Fruit fly (Drosophila melanogaster) whole organism, embryonic: ENCODE measurements around the gene TotB.

Experiments
- Abd-B ChIP-seq: fragments of 200-800 bp; sonication (Bioruptor generic); optimal IDR thresholded peaks from 2 replicates; lab custom pipeline; 2018; ENCODE audit warnings: missing biosample characterization, mild to moderate bottlenecking, missing genetic modification characterization, moderate library complexity
- B-H1 ChIP-seq: fragments of 200-800 bp; sonication (Bioruptor generic); IDR thresholded peaks from 3 replicates; pipeline ENCODE4 v1.3.6; 2022; ENCODE audit warnings: missing biosample characterization, missing genetic modification characterization
- CG10462 ChIP-seq: fragments of 200-800 bp; sonication (Bioruptor generic); optimal IDR thresholded peaks from 2 replicates; lab custom pipeline; 2016; ENCODE audit warnings: missing biosample characterization, missing genetic modification characterization
- CG11085 ChIP-seq: fragments of 200-800 bp; sonication (Bioruptor generic); IDR thresholded peaks from 2 replicates; pipeline ENCODE4 v1.3.6; 2022; ENCODE audit warnings: missing biosample characterization, missing genetic modification characterization
- CG14667 ChIP-seq: fragments of 200-800 bp; sonication (Bioruptor generic); IDR thresholded peaks from 2 replicates; pipeline ENCODE4 v1.3.6; 2022; ENCODE audit warnings: missing biosample characterization, missing genetic modification characterization
- CG17186 ChIP-seq: fragments of 200-800 bp; sonication (Bioruptor generic); optimal IDR thresholded peaks from 3 replicates; lab custom pipeline; 2017; ENCODE audit warnings: missing biosample characterization, missing genetic modification reagents, missing genetic modification characterization
- CG1832 ChIP-seq: fragments of 200-800 bp; sonication (Bioruptor generic); optimal IDR thresholded peaks from 2 replicates; lab custom pipeline; 2017; ENCODE audit warnings: missing biosample characterization, mild to moderate bottlenecking, missing genetic modification characterization, inconsistent platforms
- CG31441 ChIP-seq: fragments of 200-800 bp; sonication (Bioruptor generic); IDR thresholded peaks from 2 replicates; pipeline ENCODE4 v1.3.6; 2022; ENCODE audit warnings: missing biosample characterization, missing genetic modification characterization
- CG5245 ChIP-seq: fragments of 200-800 bp; sonication (Bioruptor generic); optimal IDR thresholded peaks from 3 replicates; lab custom pipeline; 2016; ENCODE audit warnings: missing biosample characterization, missing genetic modification characterization
- CG6254 ChIP-seq: fragments of 200-800 bp; sonication (Bioruptor generic); optimal IDR thresholded peaks from 3 replicates; lab custom pipeline; 2017; ENCODE audit warnings: mild to moderate bottlenecking, missing biosample characterization, missing genetic modification reagents, missing genetic modification characterization
- CG6689 ChIP-seq: fragments of 200-800 bp; sonication (Bioruptor generic); IDR thresholded peaks from 2 replicates; pipeline ENCODE4 v1.3.6; 2022; ENCODE audit warnings: missing biosample characterization, missing genetic modification characterization
- CG7786 ChIP-seq: fragments of 200-800 bp; sonication (Bioruptor generic); optimal IDR thresholded peaks from 2 replicates; lab custom pipeline; 2016; ENCODE audit warnings: missing biosample characterization, missing genetic modification characterization
- CG8388 ChIP-seq: fragments of 200-800 bp; sonication (Bioruptor generic); optimal IDR thresholded peaks from 2 replicates; lab custom pipeline; 2019; ENCODE audit warnings: missing biosample characterization, mild to moderate bottlenecking, missing genetic modification characterization, moderate library complexity
- CG9437 ChIP-seq: fragments of 200-800 bp; sonication (Bioruptor generic); optimal IDR thresholded peaks from 2 replicates; lab custom pipeline; 2018; ENCODE audit warnings: missing biosample characterization, mild to moderate bottlenecking, missing genetic modification characterization
- Fer2 ChIP-seq: fragments of 200-800 bp; sonication (Bioruptor generic); optimal IDR thresholded peaks from 2 replicates; lab custom pipeline; 2018; ENCODE audit warnings: missing biosample characterization, mild to moderate bottlenecking, missing genetic modification characterization, moderate library complexity
- Hmx ChIP-seq: fragments of 200-800 bp; sonication (Bioruptor generic); optimal IDR thresholded peaks from 2 replicates; lab custom pipeline; 2016; ENCODE audit warnings: missing biosample characterization, missing genetic modification characterization
- Hr78 ChIP-seq, 2 experiments: fragments of 200-800 bp in 1 of 2; fragments of >200 bp in 1 of 2; sonication (Bioruptor generic) in 1 of 2; optimal IDR thresholded peaks; 2 replicates each; lab custom pipeline; 2017 to 2019; ENCODE audit warnings: missing biosample characterization in 2 of 2, missing genetic modification characterization in 2 of 2, mild to moderate bottlenecking in 1 of 2, moderate library complexity in 1 of 2
- Lhr ChIP-seq: fragments of 200-800 bp; sonication (Bioruptor generic); optimal IDR thresholded peaks from 3 replicates; lab custom pipeline; 2017; ENCODE audit warnings: mild to moderate bottlenecking, missing biosample characterization, missing genetic modification reagents, missing genetic modification characterization
- NC2β ChIP-seq: fragments of 200-800 bp; sonication (Bioruptor generic); optimal IDR thresholded peaks from 2 replicates; lab custom pipeline; 2016; ENCODE audit warnings: missing biosample characterization, missing genetic modification characterization
- NK7.1 ChIP-seq: fragments of 200-800 bp; sonication (Bioruptor generic); optimal IDR thresholded peaks from 3 replicates; lab custom pipeline; 2016; ENCODE audit warnings: missing biosample characterization, missing genetic modification characterization
- Nf-YB ChIP-seq: fragments of 200-800 bp; sonication (Bioruptor generic); optimal IDR thresholded peaks from 3 replicates; lab custom pipeline; 2019; ENCODE audit warnings: missing biosample characterization, mild to moderate bottlenecking, missing genetic modification characterization, moderate library complexity
- NfI ChIP-seq: fragments of 200-800 bp; sonication (Bioruptor generic); optimal IDR thresholded peaks from 3 replicates; lab custom pipeline; 2018; ENCODE audit warnings: missing biosample characterization, mild to moderate bottlenecking, missing genetic modification characterization, moderate library complexity
- Ravus ChIP-seq: fragments of 200-800 bp; sonication (Bioruptor generic); IDR thresholded peaks from 2 replicates; pipeline ENCODE4 v1.3.6; 2022; ENCODE audit warnings: missing biosample characterization, missing genetic modification characterization
- Scr ChIP-seq: fragments of 200-800 bp; sonication (Bioruptor generic); IDR thresholded peaks from 2 replicates; pipeline ENCODE4 v1.3.6; 2022; ENCODE audit warnings: missing biosample characterization, missing genetic modification characterization; ENCODE audit not compliant: partially characterized antibody
- Six4 ChIP-seq: fragments of 200-800 bp; sonication (Bioruptor generic); optimal IDR thresholded peaks from 2 replicates; lab custom pipeline; 2016; ENCODE audit warnings: missing biosample characterization, missing genetic modification characterization
- Spps ChIP-seq: fragments of 200-800 bp; sonication (Bioruptor generic); optimal IDR thresholded peaks from 2 replicates; lab custom pipeline; 2018; ENCODE audit warnings: missing biosample characterization, mild to moderate bottlenecking, missing genetic modification characterization
- Usf ChIP-seq: fragments of 200-800 bp; sonication (Bioruptor generic); optimal IDR thresholded peaks from 2 replicates; lab custom pipeline; 2017; ENCODE audit warnings: missing genotype, missing biosample characterization, missing genetic modification characterization
- bowl ChIP-seq: fragments of 200-800 bp; sonication (Bioruptor generic); IDR thresholded peaks from 2 replicates; pipeline ENCODE4 v1.3.6; 2022; ENCODE audit warnings: missing biosample characterization, missing genetic modification characterization
- da ChIP-seq: fragments of 200-800 bp; sonication (Bioruptor generic); optimal IDR thresholded peaks from 2 replicates; lab custom pipeline; 2016; ENCODE audit warnings: missing biosample characterization, missing genetic modification characterization
- danr ChIP-seq: fragments of 200-800 bp; sonication (Bioruptor generic); IDR thresholded peaks from 2 replicates; pipeline ENCODE4 v1.3.6; 2022; ENCODE audit warnings: missing biosample characterization, missing genetic modification characterization
- disco-r ChIP-seq: fragments of 200-800 bp; sonication (Bioruptor generic); optimal IDR thresholded peaks from 2 replicates; lab custom pipeline; 2016; ENCODE audit warnings: missing biosample characterization, missing genetic modification characterization
- dm ChIP-seq: fragments of 200-800 bp; sonication (Bioruptor generic); optimal IDR thresholded peaks from 3 replicates; lab custom pipeline; 2016; ENCODE audit warnings: missing biosample characterization, missing genetic modification characterization
- dmrt99B ChIP-seq: fragments of 200-800 bp; sonication (Bioruptor generic); optimal IDR thresholded peaks from 2 replicates; lab custom pipeline; 2018; ENCODE audit warnings: missing biosample characterization, mild to moderate bottlenecking, missing genetic modification characterization, moderate library complexity
- dysf ChIP-seq: fragments of 200-800 bp; sonication (Bioruptor generic); IDR thresholded peaks from 3 replicates; pipeline ENCODE4 v1.3.6; 2022; ENCODE audit warnings: missing biosample characterization, missing genetic modification characterization
- fru ChIP-seq: fragments of >200 bp; optimal IDR thresholded peaks from 2 replicates; lab custom pipeline; 2017
- gem ChIP-seq: fragments of 200-800 bp; sonication (Bioruptor generic); optimal IDR thresholded peaks from 2 replicates; lab custom pipeline; 2019; ENCODE audit warnings: missing biosample characterization, mild to moderate bottlenecking, missing genetic modification characterization, moderate library complexity
- gt ChIP-seq: fragments of 200-800 bp; sonication (Bioruptor generic); IDR thresholded peaks from 2 replicates; pipeline ENCODE4 v1.3.6; 2022; ENCODE audit warnings: missing biosample characterization, missing genetic modification characterization
- knrl ChIP-seq: fragments of 200-800 bp; sonication (Bioruptor generic); IDR thresholded peaks from 3 replicates; pipeline ENCODE4 v1.3.6; 2022; ENCODE audit warnings: missing biosample characterization, missing genetic modification characterization; ENCODE audit not compliant: partially characterized antibody
- lbe ChIP-seq: fragments of 200-800 bp; sonication (Bioruptor generic); optimal IDR thresholded peaks from 2 replicates; lab custom pipeline; 2016; ENCODE audit warnings: missing biosample characterization, mild to moderate bottlenecking, missing genetic modification characterization
- p53 ChIP-seq: fragments of 200-800 bp; sonication (Bioruptor generic); optimal IDR thresholded peaks from 2 replicates; lab custom pipeline; 2016; ENCODE audit warnings: missing biosample characterization, missing genetic modification characterization
- sens ChIP-seq: fragments of 200-800 bp; sonication (Bioruptor generic); peaks from one replicate; lab custom pipeline; 2016; ENCODE audit warnings: missing biosample characterization, missing genetic modification characterization
- slou ChIP-seq: fragments of 200-800 bp; sonication (Bioruptor generic); optimal IDR thresholded peaks from 3 replicates; lab custom pipeline; 2016; ENCODE audit warnings: missing biosample characterization, missing genetic modification characterization
- tna ChIP-seq: fragments of 200-800 bp; sonication (Bioruptor generic); IDR thresholded peaks from 2 replicates; pipeline ENCODE4 v1.3.6; 2022; ENCODE audit warnings: missing biosample characterization, missing genetic modification characterization; ENCODE audit not compliant: partially characterized antibody
- twi ChIP-seq: fragments of 200-800 bp; optimal IDR thresholded peaks from 2 replicates; lab custom pipeline; 2019; ENCODE audit warnings: missing biosample characterization, mild to moderate bottlenecking, missing genetic modification characterization, moderate library complexity
- vnd ChIP-seq: fragments of 200-800 bp; sonication (Bioruptor generic); IDR thresholded peaks from 3 replicates; pipeline ENCODE4 v1.3.6; 2022; ENCODE audit warnings: missing biosample characterization, missing genetic modification characterization; ENCODE audit not compliant: partially characterized antibody
- vvl ChIP-seq: fragments of 200-800 bp; sonication (Bioruptor generic); IDR thresholded peaks from 2 replicates; pipeline ENCODE4 v1.3.6; 2022; ENCODE audit warnings: missing biosample characterization, missing genetic modification characterization
- wek ChIP-seq: fragments of 200-800 bp; sonication (Bioruptor generic); optimal IDR thresholded peaks from 3 replicates; lab custom pipeline; 2018; ENCODE audit warnings: missing biosample characterization, mild to moderate bottlenecking, missing genetic modification characterization, moderate library complexity
- z ChIP-seq: fragments of 200-800 bp; sonication (Bioruptor generic); IDR thresholded peaks from 3 replicates; pipeline ENCODE4 v1.3.6; 2022; ENCODE audit warnings: missing biosample characterization, missing genetic modification characterization
- zen2 ChIP-seq: fragments of 200-800 bp; sonication (Bioruptor generic); IDR thresholded peaks from 3 replicates; pipeline ENCODE4 v1.3.6; 2022; ENCODE audit warnings: missing biosample characterization, missing genetic modification characterization; ENCODE audit not compliant: partially characterized antibody
- zfh2 ChIP-seq: fragments of 200-800 bp; sonication (Bioruptor generic); optimal IDR thresholded peaks from 2 replicates; lab custom pipeline; 2016; ENCODE audit warnings: missing biosample characterization, missing genetic modification characterization

The TotB gene

DNA sequence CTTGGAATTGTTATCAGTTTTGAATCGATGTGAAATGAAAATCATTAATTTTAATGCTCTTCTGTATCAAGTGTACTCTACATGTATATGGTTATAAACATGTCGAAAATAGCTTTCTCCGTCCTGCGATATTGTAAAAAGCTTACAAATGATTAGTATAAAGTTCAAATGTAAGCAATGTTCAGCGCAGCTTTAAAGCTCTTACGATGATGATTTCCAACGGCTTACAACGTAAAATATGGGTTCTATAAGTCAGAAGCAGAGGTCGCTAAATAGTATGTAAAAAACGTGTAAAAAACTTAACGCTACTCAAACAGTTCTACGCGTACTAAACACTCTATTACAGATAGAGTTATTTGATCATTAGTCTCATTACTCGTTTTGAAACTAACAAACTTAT is 34.9 kb downstream of the TotB start (continued):
- TF ChIP-seq CG11085 (GFP tag; lab: Robert Waterston, UW) (no peak), Hmx (no peak), CG14667 (GFP tag; lab: Robert Waterston, UW) (no peak), z (GFP tag; lab: Robert Waterston, UW) (no peak)
- TF ChIP-seq, all 482 proteins: peak for 39

DNA sequence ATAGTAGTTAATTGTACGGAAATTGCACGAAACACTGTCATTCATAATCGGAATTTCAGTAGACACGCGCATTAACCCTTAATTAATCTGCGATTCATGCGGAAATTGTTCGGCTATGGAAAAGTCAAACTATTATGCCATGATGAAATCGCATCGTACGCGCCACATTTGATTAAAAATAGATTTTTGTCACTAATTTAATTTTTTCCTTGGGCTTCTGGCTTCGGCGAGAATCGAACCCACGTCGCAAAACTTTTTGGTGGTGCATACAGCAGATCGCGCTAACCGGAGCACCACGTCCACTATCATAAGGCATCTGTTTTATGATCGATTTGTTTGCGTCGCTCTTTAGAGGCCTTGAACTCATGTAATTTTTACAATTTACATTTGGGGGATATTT is 39.0 kb downstream of the TotB start:
- TF ChIP-seq danr (no peak), NfI (GFP tag; lab: Kevin White, UChicago) (no peak), knrl (peak; percentile 52; the same call in 1 of the 3 replicates), wek (GFP tag; lab: Kevin White, UChicago) (no peak), Six4 (GFP tag; lab: Kevin White, UChicago) (no peak), Lhr (GFP tag; lab: Kevin White, UChicago) (no peak), tna (GFP tag; lab: Robert Waterston, UW) (peak; percentile 70), Usf (GFP tag; lab: Kevin White, UChicago) (no peak), dm (GFP tag; lab: Kevin White, UChicago) (no peak), NC2β (GFP tag; lab: Kevin White, UChicago) (no peak), CG17186 (GFP tag; lab: Kevin White, UChicago) (no peak), fru (no peak), Abd-B (no peak), zen2 (GFP tag; lab: Robert Waterston, UW) (peak; percentile 27; the same call in 1 of the 3 replicates), CG5245 (GFP tag; lab: Kevin White, UChicago) (no peak), CG9437 (no peak), zfh2 (GFP tag; lab: Kevin White, UChicago) (no peak), disco-r (GFP tag; lab: Kevin White, UChicago) (no peak), CG7786 (GFP tag; lab: Kevin White, UChicago) (no peak), CG6254 (GFP tag; lab: Kevin White, UChicago) (no peak), lbe (no peak), CG31441 (GFP tag; lab: Robert Waterston, UW) (no peak), p53 (GFP tag; lab: Kevin White, UChicago) (no peak), Scr (GFP tag; lab: Robert Waterston, UW) (peak; percentile 65), slou (GFP tag; lab: Kevin White, UChicago) (no peak), Hr78 (GFP tag; optimal IDR thresholded peaks at IDR 0.05; lab: Kevin White, UChicago) (peak in 1 of 2 experiments; percentile 35), da (GFP tag; lab: Kevin White, UChicago) (no peak), CG10462 (GFP tag; lab: Kevin White, UChicago) (no peak), CG1832 (no peak), Nf-YB (no peak), vvl (GFP tag; lab: Robert Waterston, UW) (no peak), dmrt99B (tag; lab: Kevin White, UChicago) (no peak), B-H1 (GFP tag; lab: Robert Waterston, UW) (no peak), twi (tag; lab: Kevin White, UChicago) (no peak), Fer2 (tag; lab: Kevin White, UChicago) (no peak), vnd (GFP tag; lab: Robert Waterston, UW) (peak; percentile 52; the same call in 2 of the 3 replicates), gem (tag; lab: Kevin White, UChicago) (no peak), Ravus (no peak), CG8388 (GFP tag; lab: Kevin White, UChicago) (no peak), NK7.1 (GFP tag; lab: Kevin White, UChicago) (no peak), bowl (no peak), CG6689 (GFP tag; lab: Robert Waterston, UW) (no peak), gt (GFP tag; lab: Robert Waterston, UW) (no peak), sens (peak; percentile 75), Spps (tag; lab: Kevin White, UChicago) (no peak), dysf (GFP tag; lab: Robert Waterston, UW) (no peak)
